Fruit fly (Drosophila melanogaster) whole organism, embryonic: ENCODE data around the gene hkb.
A peak's percentile ranks its signal among the peaks of the same experiment; 100 is the strongest.

Experiments used
- Antp ChIP-seq: fragments of 200-800 bp; sonication (Bioruptor generic); optimal IDR thresholded peaks from 3 replicates; lab custom pipeline; 2016; ENCODE audit warnings: missing biosample characterization, missing genetic modification characterization
- Asciz ChIP-seq: fragments of 200-800 bp; sonication (Bioruptor generic); optimal IDR thresholded peaks from 2 replicates; lab custom pipeline; 2017; ENCODE audit warnings: missing biosample characterization, mild to moderate bottlenecking, missing genetic modification characterization, missing genetic modification reagents
- Bgb ChIP-seq: fragments of 200-800 bp; sonication (Bioruptor generic); IDR thresholded peaks from 2 replicates; pipeline ENCODE4 v1.3.6; 2022; ENCODE audit warnings: missing biosample characterization, missing genetic modification characterization; ENCODE audit not compliant: partially characterized antibody
- CG10147 ChIP-seq: fragments of 200-800 bp; sonication (Bioruptor generic); optimal IDR thresholded peaks from 2 replicates; lab custom pipeline; 2019; ENCODE audit warnings: missing biosample characterization, mild to moderate bottlenecking, missing genetic modification characterization, moderate library complexity
- CG10366 ChIP-seq: fragments of 200-800 bp; sonication (Bioruptor generic); IDR thresholded peaks from 2 replicates; pipeline ENCODE4 v1.3.6; 2022; ENCODE audit warnings: missing biosample characterization, missing genetic modification characterization
- CG12299 ChIP-seq: fragments of 200-800 bp; sonication (Bioruptor generic); optimal IDR thresholded peaks from 2 replicates; lab custom pipeline; 2018; ENCODE audit warnings: missing biosample characterization, mild to moderate bottlenecking, missing genetic modification characterization
- CG15073 ChIP-seq: fragments of 200-800 bp; sonication (Bioruptor generic); optimal IDR thresholded peaks from 2 replicates; lab custom pipeline; 2016; ENCODE audit warnings: missing biosample characterization, missing genetic modification characterization
- CG30403 ChIP-seq: fragments of 200-800 bp; sonication (Bioruptor generic); optimal IDR thresholded peaks from 3 replicates; lab custom pipeline; 2016; ENCODE audit warnings: missing biosample characterization, missing genetic modification characterization
- CG30431 ChIP-seq: fragments of 200-800 bp; sonication (Bioruptor generic); optimal IDR thresholded peaks from 2 replicates; lab custom pipeline; 2017; ENCODE audit warnings: missing biosample characterization, missing genetic modification characterization
- CG34224 ChIP-seq: fragments of 200-800 bp; sonication (Bioruptor generic); IDR thresholded peaks from 3 replicates; pipeline ENCODE4 v1.3.6; 2022; ENCODE audit warnings: missing biosample characterization, missing genetic modification characterization; ENCODE audit not compliant: partially characterized antibody
- CG4328 ChIP-seq: fragments of 200-800 bp; sonication (Bioruptor generic); optimal IDR thresholded peaks from 3 replicates; lab custom pipeline; 2017; ENCODE audit warnings: missing biosample characterization, missing genetic modification reagents, missing genetic modification characterization
- CG4404 ChIP-seq: fragments of 200-800 bp; sonication (Bioruptor generic); IDR thresholded peaks from 2 replicates; pipeline ENCODE4 v1.3.6; 2022; ENCODE audit warnings: missing biosample characterization, missing genetic modification characterization
- CG4617 ChIP-seq: fragments of 200-800 bp; sonication (Bioruptor generic); optimal IDR thresholded peaks from 3 replicates; lab custom pipeline; 2016; ENCODE audit warnings: missing biosample characterization, missing genetic modification characterization, borderline replicate concordance
- CG4730 ChIP-seq: fragments of 200-800 bp; sonication (Bioruptor generic); IDR thresholded peaks from 2 replicates; pipeline ENCODE4 v1.3.6; 2022; ENCODE audit warnings: missing biosample characterization, missing genetic modification characterization
- CG6683 ChIP-seq: fragments of 200-800 bp; sonication (Bioruptor generic); optimal IDR thresholded peaks from 2 replicates; lab custom pipeline; 2017; ENCODE audit warnings: missing biosample characterization, mild to moderate bottlenecking, missing genetic modification characterization, missing genetic modification reagents
- CG6791 ChIP-seq: fragments of 200-800 bp; sonication (Bioruptor generic); IDR thresholded peaks from 3 replicates; pipeline ENCODE4 v1.3.6; 2022; ENCODE audit warnings: missing biosample characterization, missing genetic modification characterization; ENCODE audit not compliant: partially characterized antibody
- CG9876 ChIP-seq: fragments of 200-800 bp; sonication (Bioruptor generic); optimal IDR thresholded peaks from 2 replicates; lab custom pipeline; 2016; ENCODE audit warnings: missing biosample characterization, missing genetic modification characterization
- CG9932 ChIP-seq: fragments of 200-800 bp; sonication (Bioruptor generic); IDR thresholded peaks from 2 replicates; pipeline ENCODE4 v1.3.6; 2022; ENCODE audit warnings: missing biosample characterization, missing genetic modification characterization
- CHES-1-like ChIP-seq: fragments of 200-800 bp; sonication (Bioruptor generic); optimal IDR thresholded peaks from 2 replicates; lab custom pipeline; 2016; ENCODE audit warnings: missing biosample characterization, missing genetic modification characterization
- D ChIP-seq, 2 experiments: fragments of 200-800 bp in 1 of 2; fragments of >200 bp in 1 of 2; sonication (Bioruptor generic) in 1 of 2; optimal IDR thresholded peaks; 2 replicates in 1 of 2; 3 replicates in 1 of 2; lab custom pipeline; 2017; ENCODE audit warnings: mild to moderate bottlenecking in 1 of 2, missing biosample characterization in 1 of 2, missing genetic modification characterization in 1 of 2, missing genetic modification reagents in 1 of 2
- Dbx ChIP-seq: fragments of 200-800 bp; sonication (Bioruptor generic); IDR thresholded peaks from 3 replicates; pipeline ENCODE4 v1.3.6; 2022; ENCODE audit warnings: missing biosample characterization, missing genetic modification characterization
- E2f2 ChIP-seq: fragments of 200-800 bp; sonication (Bioruptor generic); IDR thresholded peaks from 2 replicates; pipeline ENCODE4 v1.3.6; 2022; ENCODE audit warnings: missing biosample characterization, missing genetic modification characterization
- Elba2 ChIP-seq: fragments of 200-800 bp; sonication (Bioruptor generic); optimal IDR thresholded peaks from 3 replicates; lab custom pipeline; 2016; ENCODE audit warnings: missing biosample characterization, missing genetic modification characterization
- Ets97D ChIP-seq: fragments of 200-800 bp; sonication (Bioruptor generic); optimal IDR thresholded peaks from 3 replicates; lab custom pipeline; 2016; ENCODE audit warnings: missing biosample characterization, missing genetic modification characterization
- HLH3B ChIP-seq: fragments of 200-800 bp; sonication (Bioruptor generic); IDR thresholded peaks from 2 replicates; pipeline ENCODE4 v1.3.6; 2022; ENCODE audit warnings: missing biosample characterization, missing genetic modification characterization
- Hr39 ChIP-seq: fragments of >200 bp; optimal IDR thresholded peaks from 2 replicates; lab custom pipeline; 2017
- Myb ChIP-seq: fragments of 200-800 bp; sonication (Bioruptor generic); optimal IDR thresholded peaks from 2 replicates; lab custom pipeline; 2016; ENCODE audit warnings: missing biosample characterization, missing genetic modification characterization
- Neu2 ChIP-seq: fragments of 200-800 bp; sonication (Bioruptor generic); optimal IDR thresholded peaks from 3 replicates; lab custom pipeline; 2016; ENCODE audit warnings: missing biosample characterization, missing genetic modification characterization, borderline replicate concordance
- Oli ChIP-seq: fragments of 200-800 bp; sonication (Bioruptor generic); optimal IDR thresholded peaks from 2 replicates; lab custom pipeline; 2018; ENCODE audit warnings: missing biosample characterization, mild to moderate bottlenecking, missing genetic modification characterization, moderate library complexity
- Scr ChIP-seq: fragments of 200-800 bp; sonication (Bioruptor generic); IDR thresholded peaks from 2 replicates; pipeline ENCODE4 v1.3.6; 2022; ENCODE audit warnings: missing biosample characterization, missing genetic modification characterization; ENCODE audit not compliant: partially characterized antibody
- Taf1 ChIP-seq: fragments of 200-800 bp; sonication (Bioruptor generic); IDR thresholded peaks from 2 replicates; pipeline ENCODE4 v1.3.6; 2022; ENCODE audit warnings: missing biosample characterization, missing genetic modification characterization
- Vsx1 ChIP-seq: fragments of 200-800 bp; sonication (Bioruptor generic); optimal IDR thresholded peaks from 2 replicates; lab custom pipeline; 2017; ENCODE audit warnings: missing biosample characterization, mild to moderate bottlenecking, missing genetic modification characterization, missing genetic modification reagents
- YL-1 ChIP-seq: fragments of 200-800 bp; sonication (Bioruptor generic); optimal IDR thresholded peaks from 3 replicates; lab custom pipeline; 2017; ENCODE audit warnings: missing biosample characterization, mild to moderate bottlenecking, missing genetic modification characterization
- ac ChIP-seq: fragments of 200-800 bp; sonication (Bioruptor generic); optimal IDR thresholded peaks from 3 replicates; lab custom pipeline; 2017; ENCODE audit warnings: missing biosample characterization, mild to moderate bottlenecking, missing genetic modification characterization
- amos ChIP-seq: fragments of 200-800 bp; sonication (Bioruptor generic); IDR thresholded peaks from 2 replicates; pipeline ENCODE4 v1.3.6; 2022; ENCODE audit warnings: missing biosample characterization, missing genetic modification characterization; ENCODE audit not compliant: partially characterized antibody
- aop ChIP-seq: fragments of 200-800 bp; sonication (Bioruptor generic); IDR thresholded peaks from 2 replicates; pipeline ENCODE4 v1.3.6; 2022; ENCODE audit warnings: missing biosample characterization, missing genetic modification characterization
- ara ChIP-seq: fragments of 200-800 bp; sonication (Bioruptor generic); IDR thresholded peaks from 2 replicates; pipeline ENCODE4 v1.3.6; 2022; ENCODE audit warnings: missing biosample characterization, missing genetic modification characterization
- dmrt11E ChIP-seq: fragments of 200-800 bp; sonication (Bioruptor generic); optimal IDR thresholded peaks from 3 replicates; lab custom pipeline; 2018; ENCODE audit warnings: missing biosample characterization, mild to moderate bottlenecking, missing genetic modification characterization, moderate library complexity
- dmrt99B ChIP-seq: fragments of 200-800 bp; sonication (Bioruptor generic); optimal IDR thresholded peaks from 2 replicates; lab custom pipeline; 2018; ENCODE audit warnings: missing biosample characterization, mild to moderate bottlenecking, missing genetic modification characterization, moderate library complexity
- gcm ChIP-seq: fragments of 200-800 bp; sonication (Bioruptor generic); optimal IDR thresholded peaks from 2 replicates; lab custom pipeline; 2019; ENCODE audit warnings: missing biosample characterization, mild to moderate bottlenecking, missing genetic modification characterization, moderate library complexity
- gro ChIP-seq: fragments of 200-800 bp; sonication (Bioruptor generic); optimal IDR thresholded peaks from 2 replicates; lab custom pipeline; 2016; ENCODE audit warnings: missing biosample characterization, missing genetic modification characterization
- jumu ChIP-seq: fragments of 200-800 bp; sonication (Bioruptor generic); optimal IDR thresholded peaks from 3 replicates; lab custom pipeline; 2016; ENCODE audit warnings: missing biosample characterization, missing genetic modification characterization
- lab ChIP-seq: fragments of 200-800 bp; sonication (Bioruptor generic); optimal IDR thresholded peaks from 3 replicates; lab custom pipeline; 2017; ENCODE audit warnings: missing biosample characterization, missing genetic modification characterization, mild to moderate bottlenecking, moderate library complexity, missing genetic modification reagents
- pan ChIP-seq, 4 experiments: fragments of >200 bp in 3 of 4; fragments of 200-800 bp in 1 of 4; sonication (Bioruptor generic) in 1 of 4; optimal IDR thresholded peaks in 3 of 4; IDR thresholded peaks in 1 of 4; 2 replicates each; pipeline versions ENCODE4 v1.3.6 to Lab custom; 2017 to 2022; ENCODE audit warnings: missing biosample characterization in 2 of 4, missing genetic modification characterization in 2 of 4, mixed read lengths in 1 of 4
- pb ChIP-seq: fragments of 200-800 bp; sonication (Bioruptor generic); optimal IDR thresholded peaks from 3 replicates; lab custom pipeline; 2016; ENCODE audit warnings: missing biosample characterization, missing genetic modification characterization
- run ChIP-seq: fragments of 200-800 bp; sonication (Bioruptor generic); optimal IDR thresholded peaks from 3 replicates; lab custom pipeline; 2018; ENCODE audit warnings: missing biosample characterization, mild to moderate bottlenecking, missing genetic modification characterization
- sens ChIP-seq: fragments of 200-800 bp; sonication (Bioruptor generic); peaks from one replicate; lab custom pipeline; 2016; ENCODE audit warnings: missing biosample characterization, missing genetic modification characterization
- sisA ChIP-seq: fragments of 200-800 bp; sonication (Bioruptor generic); IDR thresholded peaks from 2 replicates; pipeline ENCODE4 v1.3.6; 2022; ENCODE audit warnings: missing biosample characterization, missing genetic modification characterization
- tna ChIP-seq: fragments of 200-800 bp; sonication (Bioruptor generic); IDR thresholded peaks from 2 replicates; pipeline ENCODE4 v1.3.6; 2022; ENCODE audit warnings: missing biosample characterization, missing genetic modification characterization; ENCODE audit not compliant: partially characterized antibody
- twi ChIP-seq: fragments of 200-800 bp; optimal IDR thresholded peaks from 2 replicates; lab custom pipeline; 2019; ENCODE audit warnings: missing biosample characterization, mild to moderate bottlenecking, missing genetic modification characterization, moderate library complexity

Gene hkb

DNA sequence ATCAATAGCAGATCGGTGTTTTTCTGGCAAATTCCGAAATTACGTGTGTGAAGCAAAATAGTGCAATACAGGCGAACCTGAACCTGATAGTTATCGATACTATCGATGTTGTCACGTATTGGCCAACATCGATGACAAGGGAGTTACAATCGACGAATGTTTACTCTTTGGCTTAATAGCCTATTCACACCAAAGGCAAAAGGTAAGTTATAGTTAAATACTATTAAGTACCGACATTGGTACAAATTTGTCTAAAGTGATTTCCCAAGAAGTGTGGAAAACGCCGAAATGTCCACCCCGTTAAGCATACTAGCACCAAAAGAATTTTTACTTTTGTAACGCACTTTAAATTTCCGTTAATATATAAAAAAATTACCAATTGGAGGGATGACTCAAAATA is 12.5 kb downstream of the hkb start, which contains the start of gene CG9776:
TSS of gene CG9776 (minus strand) at position 108 of the 400 bp plus-strand sequence.
- TF ChIP-seq Asciz (GFP tag; lab: Kevin White, UChicago) (no peak), E2f2 (GFP tag; lab: Robert Waterston, UW) (peak; percentile 45), CG4617 (GFP tag; lab: Kevin White, UChicago) (peak; percentile 94), CG9932 (GFP tag; lab: Robert Waterston, UW) (peak; percentile 77), ara (GFP tag; lab: Robert Waterston, UW) (peak; percentile 63; the same call in 1 of the 2 replicates), CG6683 (GFP tag; lab: Kevin White, UChicago) (no peak), D (optimal IDR thresholded peaks at IDR 0.05; lab: Kevin White, UChicago) (no peak), D (GFP tag; optimal IDR thresholded peaks at IDR 0.05; lab: Kevin White, UChicago) (peak; percentile 20), CG34224 (GFP tag; lab: Robert Waterston, UW) (peak; percentile 97), CG10147 (GFP tag; lab: Kevin White, UChicago) (no peak), CG30431 (no peak), ac (no peak), jumu (peak; percentile 41), Ets97D (peak; percentile 78), CG4404 (GFP tag; lab: Robert Waterston, UW) (no peak), Oli (no peak), run (tag; lab: Kevin White, UChicago) (no peak), gro (GFP tag; lab: Kevin White, UChicago) (peak; percentile 67), CG12299 (peak; percentile 40), Elba2 (GFP tag; lab: Kevin White, UChicago) (peak; percentile 79), dmrt11E (tag; lab: Kevin White, UChicago) (peak; percentile 65), YL-1 (GFP tag; lab: Kevin White, UChicago) (peak; percentile 80), Dbx (GFP tag; lab: Robert Waterston, UW) (peak; percentile 75), CHES-1-like (GFP tag; lab: Kevin White, UChicago) (peak; percentile 73), Neu2 (GFP tag; lab: Kevin White, UChicago) (peak; percentile 70), lab (GFP tag; lab: Kevin White, UChicago) (no peak), amos (GFP tag; lab: Robert Waterston, UW) (peak; percentile 99), Bgb (peak; percentile 99), tna (GFP tag; lab: Robert Waterston, UW) (peak; percentile 97), CG4730 (GFP tag; lab: Robert Waterston, UW) (no peak), Vsx1 (GFP tag; lab: Kevin White, UChicago) (no peak), Hr39 (lab: Kevin White, UChicago) (no peak), Antp (GFP tag; lab: Kevin White, UChicago) (peak; percentile 63), CG4328 (GFP tag; lab: Kevin White, UChicago) (no peak), CG15073 (GFP tag; lab: Kevin White, UChicago) (peak; percentile 5), pan (optimal IDR thresholded peaks at IDR 0.05; lab: Kevin White, UChicago) (no peak), pan (GFP tag; optimal IDR thresholded peaks at IDR 0.05 in 1 of 2, IDR thresholded peaks at IDR 0.05 in 1 of 2) (peak in 1 of 2 experiments; percentile 50), Taf1 (GFP tag; lab: Robert Waterston, UW) (no peak), sisA (no peak; the same call in 1 of the 2 replicates), pb (GFP tag; lab: Kevin White, UChicago) (no peak), CG10366 (peak; percentile 53), sens (peak; percentile 91), HLH3B (GFP tag; lab: Robert Waterston, UW) (peak; percentile 43), twi (tag; lab: Kevin White, UChicago) (no peak), aop (GFP tag; lab: Robert Waterston, UW) (0 out of 2 replicates have a peak, but pooled peaks have one; percentile 14), CG6791 (GFP tag; lab: Robert Waterston, UW) (peak; percentile 99), CG30403 (GFP tag; lab: Kevin White, UChicago) (peak; percentile 73), CG9876 (GFP tag; lab: Kevin White, UChicago) (peak; percentile 16), gcm (GFP tag; lab: Kevin White, UChicago) (no peak), Myb (peak; percentile 71), Scr (peak; percentile 97), dmrt99B (no peak)
